Worm (Caenorhabditis elegans) whole organism, mixed stage, embryonic: Measurements from ENCODE around the gene str-231.

ENCODE experiments used
- blmp-1 ChIP-seq: fragments of 150-350 bp; optimal IDR thresholded peaks from 2 replicates; lab custom pipeline; 2014; ENCODE audit warnings: missing biosample characterization, missing genetic modification characterization
- ceh-83 ChIP-seq: fragments of 200-800 bp; sonication (Bioruptor generic); optimal IDR thresholded peaks from 2 replicates; lab custom pipeline; 2018; ENCODE audit warnings: mild to moderate bottlenecking, missing genetic modification characterization, missing compliant biosample characterization
- flh-1 ChIP-seq: fragments of 200-800 bp; sonication (Bioruptor generic); optimal IDR thresholded peaks from 2 replicates; lab custom pipeline; 2018; ENCODE audit warnings: mild to moderate bottlenecking, missing genetic modification characterization, moderate library complexity, missing compliant biosample characterization
- ham-2 ChIP-seq: fragments of 200-800 bp; sonication (Bioruptor generic); optimal IDR thresholded peaks from 2 replicates; lab custom pipeline; 2018; ENCODE audit warnings: mild to moderate bottlenecking, missing genetic modification characterization, missing compliant biosample characterization
- lin-13 ChIP-seq: fragments of 150-350 bp; optimal IDR thresholded peaks from 2 replicates; lab custom pipeline; 2014; ENCODE audit warnings: missing biosample characterization, missing genetic modification characterization
- nhr-28 ChIP-seq: fragments of 150-350 bp; optimal IDR thresholded peaks from 2 replicates; lab custom pipeline; 2014; ENCODE audit warnings: missing biosample characterization, missing genetic modification characterization
- nhr-76 ChIP-seq: sonication (generic microtip); optimal IDR thresholded peaks from 2 replicates; lab custom pipeline; 2017; ENCODE audit warnings: missing biosample characterization, missing genetic modification characterization
- sem-2 ChIP-seq: fragments of 200-800 bp; sonication (Bioruptor generic); optimal IDR thresholded peaks from 2 replicates; lab custom pipeline; 2018; ENCODE audit warnings: mild to moderate bottlenecking, missing genetic modification characterization, missing compliant biosample characterization
- sptf-1 ChIP-seq: sonication (generic microtip); optimal IDR thresholded peaks from 2 replicates; lab custom pipeline; 2017; ENCODE audit warnings: mild to moderate bottlenecking, missing genetic modification characterization, moderate library complexity, missing compliant biosample characterization
- zip-8 ChIP-seq: fragments of 150-350 bp; optimal IDR thresholded peaks from 2 replicates; lab custom pipeline; 2014; ENCODE audit warnings: missing biosample characterization, missing genetic modification characterization
- ztf-11 ChIP-seq: fragments of 150-350 bp; optimal IDR thresholded peaks from 2 replicates; lab custom pipeline; 2014; ENCODE audit warnings: missing biosample characterization, missing genetic modification characterization

- TF ChIP-seq ham-2 (GFP tag; lab: Kevin White, UChicago) (no peak), sptf-1 (tag; lab: Kevin White, UChicago) (no peak), zip-8 (tag; lab: Kevin White, UChicago) (no peak), nhr-76 (tag; lab: Kevin White, UChicago) (no peak), blmp-1 (no peak), ceh-83 (GFP tag; lab: Kevin White, UChicago) (no peak), sem-2 (no peak), ztf-11 (tag; lab: Kevin White, UChicago) (no peak), lin-13 (no peak), nhr-28 (tag; lab: Kevin White, UChicago) (no peak), flh-1 (no peak)
Measured at ce11 chrV:16032761-16033160, 25.4 kb upstream of the str-231 start, which contains the start of gene T10C6.16.
